Fruit fly (Drosophila melanogaster): ENCODE results near the gene Tig.

DNA sequence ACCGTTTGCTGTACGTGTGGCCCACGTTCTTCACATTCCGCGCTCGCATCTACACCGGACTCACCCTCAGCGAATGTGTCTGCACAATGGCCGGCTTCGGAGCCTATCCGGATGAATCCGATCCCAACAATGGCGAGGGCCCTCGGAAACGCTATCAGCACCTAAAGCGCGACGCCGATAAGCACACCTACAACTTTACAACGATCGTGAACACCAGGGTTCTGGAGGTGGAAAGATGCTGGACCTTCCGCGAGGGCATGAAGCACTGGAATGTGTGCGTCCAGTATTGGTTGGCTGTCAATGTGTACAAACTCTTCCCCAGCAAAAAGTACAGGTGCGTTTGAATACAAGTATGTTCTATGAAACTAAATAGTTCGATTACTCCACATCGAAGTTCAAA lies 34.5 kb upstream of the Tig start:
- TF ChIP-seq psq (optimal IDR thresholded peaks at IDR 0.05) (no peak), Sin3A (optimal IDR thresholded peaks at IDR 0.05) (no peak), h (optimal IDR thresholded peaks at IDR 0.05) (no peak)
